Fruit fly (Drosophila melanogaster) whole organism, embryonic: ENCODE data around the gene CG18749.

Source experiments
- Aef1 ChIP-seq: fragments of 200-800 bp; sonication (Bioruptor generic); IDR thresholded peaks from 3 replicates; pipeline ENCODE4 v1.3.6; 2022; ENCODE audit warnings: missing biosample characterization, missing genetic modification characterization
- Antp ChIP-seq: fragments of 200-800 bp; sonication (Bioruptor generic); optimal IDR thresholded peaks from 3 replicates; lab custom pipeline; 2016; ENCODE audit warnings: missing biosample characterization, missing genetic modification characterization
- Awh ChIP-seq: fragments of 200-800 bp; sonication (Bioruptor generic); IDR thresholded peaks from 2 replicates; pipeline ENCODE4, ENCODE4 v1.3.6; 2022; ENCODE audit warnings: missing biosample characterization, missing genetic modification characterization
- CG10267 ChIP-seq: fragments of 200-800 bp; sonication (Bioruptor generic); optimal IDR thresholded peaks from 2 replicates; lab custom pipeline; 2018; ENCODE audit warnings: missing biosample characterization, mild to moderate bottlenecking, missing genetic modification characterization, moderate library complexity
- CG10274 ChIP-seq: fragments of 200-800 bp; sonication (Bioruptor generic); optimal IDR thresholded peaks from 3 replicates; lab custom pipeline; 2017; ENCODE audit warnings: missing biosample characterization, mild to moderate bottlenecking, missing genetic modification characterization
- CG10565 ChIP-seq: fragments of 200-800 bp; sonication (Bioruptor generic); optimal IDR thresholded peaks from 3 replicates; lab custom pipeline; 2016; ENCODE audit warnings: missing biosample characterization, mild to moderate bottlenecking, missing genetic modification characterization
- CG10654 ChIP-seq: fragments of 200-800 bp; sonication (Bioruptor generic); optimal IDR thresholded peaks from 2 replicates; lab custom pipeline; 2016; ENCODE audit warnings: missing biosample characterization, missing genetic modification characterization
- CG11560 ChIP-seq: fragments of 200-800 bp; sonication (Bioruptor generic); IDR thresholded peaks from 3 replicates; pipeline ENCODE4 v1.3.6; 2022; ENCODE audit warnings: missing biosample characterization, missing genetic modification characterization
- CG12659 ChIP-seq: fragments of 200-800 bp; sonication (Bioruptor generic); optimal IDR thresholded peaks from 3 replicates; lab custom pipeline; 2017; ENCODE audit warnings: mild to moderate bottlenecking, missing biosample characterization, missing genetic modification reagents, missing genetic modification characterization
- CG14050 ChIP-seq: fragments of 200-800 bp; sonication (Bioruptor generic); IDR thresholded peaks from 3 replicates; pipeline ENCODE4 v1.3.6; 2022; ENCODE audit warnings: missing biosample characterization, missing genetic modification characterization
- CG14965 ChIP-seq: fragments of 200-800 bp; sonication (Bioruptor generic); optimal IDR thresholded peaks from 2 replicates; lab custom pipeline; 2016; ENCODE audit warnings: missing biosample characterization, missing genetic modification characterization, borderline replicate concordance
- CG17912 ChIP-seq: fragments of 200-800 bp; sonication (Bioruptor generic); optimal IDR thresholded peaks from 2 replicates; lab custom pipeline; 2018; ENCODE audit warnings: missing biosample characterization, mild to moderate bottlenecking, missing genetic modification characterization
- CG2199 ChIP-seq: fragments of 200-800 bp; sonication (Bioruptor generic); IDR thresholded peaks from 3 replicates; pipeline ENCODE4 v1.3.6; 2022; ENCODE audit warnings: missing biosample characterization, missing genetic modification characterization
- CG2202 ChIP-seq: fragments of 200-800 bp; sonication (Bioruptor generic); optimal IDR thresholded peaks from 2 replicates; lab custom pipeline; 2018; ENCODE audit warnings: missing biosample characterization, mild to moderate bottlenecking, missing genetic modification characterization
- CG2712 ChIP-seq: fragments of 200-800 bp; optimal IDR thresholded peaks from 3 replicates; lab custom pipeline; 2019; ENCODE audit warnings: missing biosample characterization, mild to moderate bottlenecking, missing genetic modification characterization, moderate library complexity
- CG32532 ChIP-seq: fragments of 200-800 bp; sonication (Bioruptor generic); IDR thresholded peaks from 2 replicates; pipeline ENCODE4 v1.3.6; 2022; ENCODE audit warnings: missing biosample characterization, missing genetic modification characterization
- CG32772 ChIP-seq: fragments of 200-800 bp; sonication (Bioruptor generic); IDR thresholded peaks from 2 replicates; pipeline ENCODE4 v1.3.6; 2022; ENCODE audit warnings: missing biosample characterization, missing genetic modification characterization
- CG43689 ChIP-seq: fragments of 200-800 bp; sonication (Bioruptor generic); IDR thresholded peaks from 2 replicates; pipeline ENCODE4 v1.3.6; 2022; ENCODE audit warnings: missing biosample characterization, missing genetic modification characterization
- CG4730 ChIP-seq: fragments of 200-800 bp; sonication (Bioruptor generic); IDR thresholded peaks from 2 replicates; pipeline ENCODE4 v1.3.6; 2022; ENCODE audit warnings: missing biosample characterization, missing genetic modification characterization
- CG9609 ChIP-seq: fragments of 200-800 bp; sonication (Bioruptor generic); optimal IDR thresholded peaks from 3 replicates; lab custom pipeline; 2016; ENCODE audit warnings: missing biosample characterization, missing genetic modification characterization
- CkIIα-i1 ChIP-seq: fragments of 200-800 bp; sonication (Bioruptor generic); IDR thresholded peaks from 2 replicates; pipeline ENCODE4 v1.3.6; 2022; ENCODE audit warnings: missing biosample characterization, missing genetic modification characterization
- Dad ChIP-seq: fragments of 200-800 bp; sonication (Bioruptor generic); optimal IDR thresholded peaks from 3 replicates; lab custom pipeline; 2016; ENCODE audit warnings: missing biosample characterization, missing genetic modification characterization
- Dip3 ChIP-seq: fragments of 200-800 bp; sonication (Bioruptor generic); optimal IDR thresholded peaks from 3 replicates; lab custom pipeline; 2016; ENCODE audit warnings: missing biosample characterization, missing genetic modification characterization
- Gsc ChIP-seq: fragments of 200-800 bp; sonication (Bioruptor generic); IDR thresholded peaks from 2 replicates; pipeline ENCODE4 v1.3.6; 2022; ENCODE audit warnings: missing biosample characterization, missing genetic modification characterization
- HLH4C ChIP-seq: fragments of 200-800 bp; sonication (Bioruptor generic); IDR thresholded peaks from 3 replicates; pipeline ENCODE4 v1.3.6; 2022; ENCODE audit warnings: missing biosample characterization, missing genetic modification characterization; ENCODE audit not compliant: partially characterized antibody
- Hey ChIP-seq: fragments of 200-800 bp; sonication (Bioruptor generic); optimal IDR thresholded peaks from 3 replicates; lab custom pipeline; 2018; ENCODE audit warnings: missing biosample characterization, mild to moderate bottlenecking, missing genetic modification characterization
- Hr39 ChIP-seq: fragments of >200 bp; optimal IDR thresholded peaks from 2 replicates; lab custom pipeline; 2017
- Mes4 ChIP-seq: fragments of 200-800 bp; sonication (Bioruptor generic); optimal IDR thresholded peaks from 2 replicates; lab custom pipeline; 2016; ENCODE audit warnings: missing biosample characterization, missing genetic modification characterization
- Myb ChIP-seq: fragments of 200-800 bp; sonication (Bioruptor generic); optimal IDR thresholded peaks from 2 replicates; lab custom pipeline; 2016; ENCODE audit warnings: missing biosample characterization, missing genetic modification characterization
- NK7.1 ChIP-seq: fragments of 200-800 bp; sonication (Bioruptor generic); optimal IDR thresholded peaks from 3 replicates; lab custom pipeline; 2016; ENCODE audit warnings: missing biosample characterization, missing genetic modification characterization
- Taf1 ChIP-seq: fragments of 200-800 bp; sonication (Bioruptor generic); IDR thresholded peaks from 2 replicates; pipeline ENCODE4 v1.3.6; 2022; ENCODE audit warnings: missing biosample characterization, missing genetic modification characterization
- Vsx1 ChIP-seq: fragments of 200-800 bp; sonication (Bioruptor generic); optimal IDR thresholded peaks from 2 replicates; lab custom pipeline; 2017; ENCODE audit warnings: missing biosample characterization, mild to moderate bottlenecking, missing genetic modification characterization, missing genetic modification reagents
- aop ChIP-seq: fragments of 200-800 bp; sonication (Bioruptor generic); IDR thresholded peaks from 2 replicates; pipeline ENCODE4 v1.3.6; 2022; ENCODE audit warnings: missing biosample characterization, missing genetic modification characterization
- az2 ChIP-seq: fragments of 200-800 bp; sonication (Bioruptor generic); optimal IDR thresholded peaks from 3 replicates; lab custom pipeline; 2016; ENCODE audit warnings: missing biosample characterization, missing genetic modification characterization
- bcd ChIP-seq: fragments of 200-800 bp; sonication (Bioruptor generic); optimal IDR thresholded peaks from 2 replicates; lab custom pipeline; 2017; ENCODE audit warnings: missing biosample characterization, mild to moderate bottlenecking, missing genetic modification characterization
- br ChIP-seq: fragments of >200 bp; optimal IDR thresholded peaks from 2 replicates; lab custom pipeline; 2017
- caup ChIP-seq: fragments of 200-800 bp; sonication (Bioruptor generic); optimal IDR thresholded peaks from 3 replicates; lab custom pipeline; 2017; ENCODE audit warnings: missing biosample characterization, mild to moderate bottlenecking, missing genetic modification characterization, moderate library complexity; ENCODE audit not compliant: severe bottlenecking
- esg ChIP-seq: fragments of 200-800 bp; sonication (Bioruptor generic); conservative IDR thresholded peaks from 2 replicates; pipeline ENCODE4 v1.3.6; 2022; ENCODE audit warnings: missing biosample characterization, missing genetic modification characterization
- fd102C ChIP-seq: fragments of 200-800 bp; sonication (Bioruptor generic); optimal IDR thresholded peaks from 2 replicates; lab custom pipeline; 2018; ENCODE audit warnings: missing biosample characterization, mild to moderate bottlenecking, missing genetic modification characterization, moderate library complexity
- fd3F ChIP-seq: fragments of 200-800 bp; sonication (Bioruptor generic); optimal IDR thresholded peaks from 2 replicates; lab custom pipeline; 2018; ENCODE audit warnings: missing biosample characterization, mild to moderate bottlenecking, missing genetic modification characterization, moderate library complexity
- fu2 ChIP-seq: fragments of 200-800 bp; sonication (Bioruptor generic); optimal IDR thresholded peaks from 2 replicates; lab custom pipeline; 2016; ENCODE audit warnings: missing biosample characterization, missing genetic modification characterization
- h ChIP-seq: fragments of >200 bp; optimal IDR thresholded peaks from 2 replicates; lab custom pipeline; 2017
- luna ChIP-seq: fragments of 200-800 bp; sonication (Bioruptor generic); optimal IDR thresholded peaks from 2 replicates; lab custom pipeline; 2016; ENCODE audit warnings: missing biosample characterization, missing genetic modification characterization
- phol ChIP-seq: fragments of 200-800 bp; sonication (Bioruptor generic); optimal IDR thresholded peaks from 3 replicates; lab custom pipeline; 2018; ENCODE audit warnings: missing biosample characterization, mild to moderate bottlenecking, missing genetic modification characterization, moderate library complexity
- ro ChIP-seq: fragments of 200-800 bp; sonication (Bioruptor generic); IDR thresholded peaks from 2 replicates; pipeline ENCODE4 v1.3.6; 2022; ENCODE audit warnings: missing biosample characterization, missing genetic modification characterization
- run ChIP-seq: fragments of 200-800 bp; sonication (Bioruptor generic); optimal IDR thresholded peaks from 3 replicates; lab custom pipeline; 2018; ENCODE audit warnings: missing biosample characterization, mild to moderate bottlenecking, missing genetic modification characterization
- sens ChIP-seq: fragments of 200-800 bp; sonication (Bioruptor generic); peaks from one replicate; lab custom pipeline; 2016; ENCODE audit warnings: missing biosample characterization, missing genetic modification characterization
- so ChIP-seq: fragments of 200-800 bp; sonication (Bioruptor generic); IDR thresholded peaks from 3 replicates; pipeline ENCODE4 v1.3.6; 2022; ENCODE audit warnings: missing biosample characterization, missing genetic modification characterization
- trem ChIP-seq: fragments of 200-800 bp; optimal IDR thresholded peaks from 3 replicates; lab custom pipeline; 2019; ENCODE audit warnings: missing biosample characterization, mild to moderate bottlenecking, missing genetic modification characterization, moderate library complexity
- trh ChIP-seq: fragments of 200-800 bp; sonication (Bioruptor generic); optimal IDR thresholded peaks from 2 replicates; lab custom pipeline; 2016; ENCODE audit warnings: missing biosample characterization, missing genetic modification characterization
- wdn ChIP-seq: fragments of 200-800 bp; sonication (Bioruptor generic); IDR thresholded peaks from 2 replicates; pipeline ENCODE4 v1.3.6; 2022; ENCODE audit warnings: missing biosample characterization, missing genetic modification characterization

Gene CG18749

dm6 chr3R:8264302-8265080 lies 20.6 kb downstream of the CG18749 start, which contains the start of the genes RPA1 and Mcm2 (continued):
- peak; percentile 59 for TF ChIP-seq caup (GFP tag; lab: Kevin White, UChicago)
- no peak for TF ChIP-seq Vsx1 (GFP tag; lab: Kevin White, UChicago)
- TF ChIP-seq Dad (GFP tag; lab: Kevin White, UChicago): no peak
- peak; percentile 89 for TF ChIP-seq CG32532
- peak; percentile 63; the same call in 1 of the 2 replicates for TF ChIP-seq wdn (GFP tag; lab: Robert Waterston, UW)
- TF ChIP-seq ro: peak; percentile 32; the same call in 1 of the 2 replicates
- TF ChIP-seq Aef1 (GFP tag; lab: Robert Waterston, UW): peak; percentile 87
- no peak for TF ChIP-seq Hey
- TF ChIP-seq trh (GFP tag; lab: Kevin White, UChicago): peak; percentile 49
- peak; percentile 88 for TF ChIP-seq CG12659
- TF ChIP-seq CG9609: peak; percentile 67
- TF ChIP-seq Dip3 (GFP tag; lab: Kevin White, UChicago): peak; percentile 78
- TF ChIP-seq Awh (GFP tag; lab: Robert Waterston, UW): peak; percentile 37; the same call in 1 of the 2 replicates
- TF ChIP-seq CG10267 (tag; lab: Kevin White, UChicago): peak; percentile 86
- peak; percentile 36 for TF ChIP-seq Myb (GFP tag; lab: Kevin White, UChicago)
- peak; percentile 49 for TF ChIP-seq trem (tag; lab: Kevin White, UChicago)
- TF ChIP-seq CG2202 (tag; lab: Kevin White, UChicago): peak; percentile 22
- TF ChIP-seq esg (GFP tag; lab: Robert Waterston, UW): peak; percentile 82
- TF ChIP-seq CG2712 (tag; lab: Kevin White, UChicago): peak; percentile 83
- TF ChIP-seq Mes4 (GFP tag; lab: Kevin White, UChicago): no peak
- TF ChIP-seq CG14050 (GFP tag; lab: Robert Waterston, UW): peak; percentile 23; the same call in 1 of the 3 replicates
- peak; percentile 70 for TF ChIP-seq CG10654 (GFP tag; lab: Kevin White, UChicago)
- no peak for TF ChIP-seq CG14965 (GFP tag; lab: Kevin White, UChicago)
- TF ChIP-seq luna (GFP tag; lab: Kevin White, UChicago): no peak
- TF ChIP-seq CG43689 (GFP tag; lab: Robert Waterston, UW): no peak
- TF ChIP-seq fd3F: peak; percentile 74
- peak; percentile 41 for TF ChIP-seq fu2 (GFP tag; lab: Kevin White, UChicago)
- peak; percentile 81 for TF ChIP-seq az2 (GFP tag; lab: Kevin White, UChicago)
- no peak for TF ChIP-seq HLH4C (GFP tag; lab: Robert Waterston, UW)
- peak; percentile 58; the same call in 1 of the 2 replicates for TF ChIP-seq Taf1 (GFP tag; lab: Robert Waterston, UW)
- TF ChIP-seq CG11560 (tag; lab: Robert Waterston, UW): peak; percentile 53; the same call in 1 of the 3 replicates
- TF ChIP-seq CkIIα-i1 (GFP tag; lab: Robert Waterston, UW): no peak
- no peak for TF ChIP-seq fd102C (GFP tag; lab: Kevin White, UChicago)
- TF ChIP-seq CG10274: peak; percentile 6
- peak; percentile 70 for TF ChIP-seq CG32772
- TF ChIP-seq so: 0 out of 3 replicates have a peak, but pooled peaks have one; percentile 45
- TF ChIP-seq NK7.1: no peak
- TF ChIP-seq h (lab: Kevin White, UChicago): no peak
- TF ChIP-seq sens (GFP tag; lab: Kevin White, UChicago): peak; percentile 91
- no peak for TF ChIP-seq br (lab: Kevin White, UChicago)
- TF ChIP-seq CG10565 (GFP tag; lab: Kevin White, UChicago): no peak
- TF ChIP-seq phol: peak; percentile 80
- peak; percentile 67; the same call in 1 of the 2 replicates for TF ChIP-seq aop (GFP tag; lab: Robert Waterston, UW)
- peak; percentile 58 for TF ChIP-seq Antp (GFP tag; lab: Kevin White, UChicago)
- TF ChIP-seq Hr39 (lab: Kevin White, UChicago): no peak
- TF ChIP-seq bcd (GFP tag; lab: Kevin White, UChicago): peak; percentile 83
- 0 out of 2 replicates have a peak, but pooled peaks have one; percentile 53 for TF ChIP-seq Gsc
- TF ChIP-seq CG2199 (GFP tag; lab: Robert Waterston, UW): 0 out of 3 replicates have a peak, but pooled peaks have one; percentile 32
- no peak for TF ChIP-seq CG17912
- TF ChIP-seq CG4730 (GFP tag; lab: Robert Waterston, UW): peak; percentile 49
- no peak for TF ChIP-seq run (tag; lab: Kevin White, UChicago)
